Worm (Caenorhabditis elegans) whole organism, L2 larva: ENCODE results near the gene dkf-2.

Experiments
- F13H6.1 ChIP-seq: sonication (generic microtip); optimal IDR thresholded peaks from 2 replicates; lab custom pipeline; 2016; ENCODE audit warnings: missing genetic modification characterization, missing compliant biosample characterization
- ZK546.5 ChIP-seq: sonication (generic microtip); optimal IDR thresholded peaks from 2 replicates; lab custom pipeline; 2017; ENCODE audit warnings: missing biosample characterization, missing genetic modification characterization
- alr-1 ChIP-seq: fragments of 150-350 bp; optimal IDR thresholded peaks from 2 replicates; lab custom pipeline; 2014; ENCODE audit warnings: missing biosample characterization, missing genetic modification characterization
- aly-2 ChIP-seq: fragments of 150-350 bp; optimal IDR thresholded peaks from 2 replicates; lab custom pipeline; 2014; ENCODE audit warnings: missing biosample characterization, missing genetic modification characterization
- blmp-1 ChIP-seq: sonication (generic microtip); optimal IDR thresholded peaks from 2 replicates; lab custom pipeline; 2017; ENCODE audit warnings: missing genetic modification characterization, mild to moderate bottlenecking, missing compliant biosample characterization, antibody characterized with exemption, moderate library complexity; ENCODE audit not compliant: insufficient read depth
- ceh-16 ChIP-seq: fragments of 150-350 bp; optimal IDR thresholded peaks from 2 replicates; lab custom pipeline; 2014; ENCODE audit warnings: missing biosample characterization, missing genetic modification characterization
- ceh-82 ChIP-seq: fragments of 150-350 bp; optimal IDR thresholded peaks from 2 replicates; lab custom pipeline; 2014; ENCODE audit warnings: missing biosample characterization, missing genetic modification characterization
- crh-2 ChIP-seq: sonication (generic microtip); optimal IDR thresholded peaks from 2 replicates; lab custom pipeline; 2017; ENCODE audit warnings: missing biosample characterization, missing genetic modification characterization
- dmd-4 ChIP-seq: sonication (generic microtip); optimal IDR thresholded peaks from 2 replicates; lab custom pipeline; 2017; ENCODE audit warnings: missing biosample characterization, missing genetic modification characterization
- egl-27 ChIP-seq: sonication (generic microtip); optimal IDR thresholded peaks from 3 replicates; lab custom pipeline; 2017; ENCODE audit warnings: missing biosample characterization, missing genetic modification reagents, missing genetic modification characterization
- elt-3 ChIP-seq: sonication (generic microtip); optimal IDR thresholded peaks from 2 replicates; lab custom pipeline; 2017; ENCODE audit warnings: missing biosample characterization, missing genetic modification characterization
- fos-1 ChIP-seq: fragments of 150-350 bp; optimal IDR thresholded peaks from 2 replicates; lab custom pipeline; 2014; ENCODE audit warnings: missing biosample characterization, missing genetic modification characterization
- lin-13 ChIP-seq: fragments of 150-350 bp; optimal IDR thresholded peaks from 2 replicates; lab custom pipeline; 2014; ENCODE audit warnings: missing biosample characterization, missing genetic modification reagents, missing genetic modification characterization
- lin-39 ChIP-seq: fragments of 150-350 bp; optimal IDR thresholded peaks from 2 replicates; lab custom pipeline; 2014; ENCODE audit warnings: missing biosample characterization, missing genetic modification reagents, missing genetic modification characterization
- lsy-2 ChIP-seq, 2 experiments: fragments of 150-350 bp in 1 of 2; sonication (generic microtip) in 1 of 2; optimal IDR thresholded peaks; 2 replicates each; lab custom pipeline; 2014 to 2017; ENCODE audit warnings: missing biosample characterization in 2 of 2, missing genetic modification characterization in 2 of 2
- mab-5 ChIP-seq: fragments of 150-350 bp; optimal IDR thresholded peaks from 2 replicates; lab custom pipeline; 2014; ENCODE audit warnings: missing biosample characterization, missing genetic modification characterization
- mbf-1 ChIP-seq: sonication (generic microtip); optimal IDR thresholded peaks from 2 replicates; lab custom pipeline; 2017; ENCODE audit warnings: missing biosample characterization, missing genetic modification characterization
- mdl-1 ChIP-seq, 2 experiments: fragments of 150-350 bp in 1 of 2; sonication (generic microtip) in 1 of 2; optimal IDR thresholded peaks; 2 replicates each; lab custom pipeline; 2017; ENCODE audit warnings: missing biosample characterization in 2 of 2, missing genetic modification characterization in 2 of 2
- nhr-10 ChIP-seq: sonication (generic microtip); optimal IDR thresholded peaks from 2 replicates; lab custom pipeline; 2017; ENCODE audit warnings: missing biosample characterization, missing genetic modification characterization
- nhr-11 ChIP-seq: fragments of 150-350 bp; optimal IDR thresholded peaks from 2 replicates; lab custom pipeline; 2014; ENCODE audit warnings: missing biosample characterization, missing genetic modification characterization
- nhr-12 ChIP-seq: fragments of 150-350 bp; optimal IDR thresholded peaks from 2 replicates; lab custom pipeline; 2014; ENCODE audit warnings: missing biosample characterization, missing genetic modification characterization
- nhr-21 ChIP-seq: fragments of 150-350 bp; optimal IDR thresholded peaks from 2 replicates; lab custom pipeline; 2014; ENCODE audit warnings: missing biosample characterization, missing genetic modification characterization
- nhr-23 ChIP-seq: fragments of 150-350 bp; optimal IDR thresholded peaks from 2 replicates; lab custom pipeline; 2014; ENCODE audit warnings: missing biosample characterization, missing genetic modification reagents, missing genetic modification characterization
- nhr-25 ChIP-seq: fragments of 150-350 bp; sonication (generic microtip); optimal IDR thresholded peaks from 3 replicates; lab custom pipeline; 2014; ENCODE audit warnings: missing biosample characterization, missing genetic modification characterization
- nhr-77 ChIP-seq: fragments of 150-350 bp; optimal IDR thresholded peaks from 2 replicates; lab custom pipeline; 2014; ENCODE audit warnings: missing biosample characterization, missing genetic modification characterization
- peb-1 ChIP-seq: fragments of 150-350 bp; optimal IDR thresholded peaks from 2 replicates; lab custom pipeline; 2014; ENCODE audit warnings: missing biosample characterization, missing genetic modification characterization
- skn-1 ChIP-seq: sonication (generic microtip); optimal IDR thresholded peaks from 2 replicates; lab custom pipeline; 2017; ENCODE audit warnings: missing biosample characterization, missing genetic modification characterization
- sma-3 ChIP-seq: sonication (generic microtip); optimal IDR thresholded peaks from 2 replicates; lab custom pipeline; 2016; ENCODE audit warnings: missing genetic modification reagents, missing genetic modification characterization, missing compliant biosample characterization
- sma-9 ChIP-seq, 2 experiments: fragments of 150-350 bp in 1 of 2; sonication (generic microtip) in 1 of 2; optimal IDR thresholded peaks; 2 replicates each; lab custom pipeline; 2014 to 2016; ENCODE audit warnings: missing genetic modification characterization in 2 of 2, mild to moderate bottlenecking in 1 of 2, missing biosample characterization in 1 of 2, missing compliant biosample characterization in 1 of 2, missing genetic modification reagents in 1 of 2, moderate library complexity in 1 of 2
- snpc-4 ChIP-seq: fragments of 150-350 bp; optimal IDR thresholded peaks from 2 replicates; lab custom pipeline; 2014; ENCODE audit warnings: missing biosample characterization, missing genetic modification characterization
- unc-55 ChIP-seq: fragments of 150-350 bp; sonication (generic microtip); optimal IDR thresholded peaks from 3 replicates; lab custom pipeline; 2014; ENCODE audit warnings: missing biosample characterization, missing genetic modification reagents, missing genetic modification characterization
- unc-62 ChIP-seq: fragments of 150-350 bp; optimal IDR thresholded peaks from 2 replicates; lab custom pipeline; 2014; ENCODE audit warnings: missing biosample characterization, missing genetic modification reagents, missing genetic modification characterization
- zag-1 ChIP-seq: fragments of 150-350 bp; optimal IDR thresholded peaks from 2 replicates; lab custom pipeline; 2014; ENCODE audit warnings: missing biosample characterization, missing genetic modification characterization
- ztf-1 ChIP-seq: fragments of 200-800 bp; sonication (Bioruptor generic); conservative IDR thresholded peaks from 2 replicates; pipeline ENCODE4 v1.3.6; 2022; ENCODE audit warnings: missing genetic modification characterization, missing compliant biosample characterization
- ztf-4 ChIP-seq: fragments of 150-350 bp; optimal IDR thresholded peaks from 2 replicates; lab custom pipeline; 2014; ENCODE audit warnings: missing biosample characterization, missing genetic modification characterization

dkf-2 gene

DNA sequence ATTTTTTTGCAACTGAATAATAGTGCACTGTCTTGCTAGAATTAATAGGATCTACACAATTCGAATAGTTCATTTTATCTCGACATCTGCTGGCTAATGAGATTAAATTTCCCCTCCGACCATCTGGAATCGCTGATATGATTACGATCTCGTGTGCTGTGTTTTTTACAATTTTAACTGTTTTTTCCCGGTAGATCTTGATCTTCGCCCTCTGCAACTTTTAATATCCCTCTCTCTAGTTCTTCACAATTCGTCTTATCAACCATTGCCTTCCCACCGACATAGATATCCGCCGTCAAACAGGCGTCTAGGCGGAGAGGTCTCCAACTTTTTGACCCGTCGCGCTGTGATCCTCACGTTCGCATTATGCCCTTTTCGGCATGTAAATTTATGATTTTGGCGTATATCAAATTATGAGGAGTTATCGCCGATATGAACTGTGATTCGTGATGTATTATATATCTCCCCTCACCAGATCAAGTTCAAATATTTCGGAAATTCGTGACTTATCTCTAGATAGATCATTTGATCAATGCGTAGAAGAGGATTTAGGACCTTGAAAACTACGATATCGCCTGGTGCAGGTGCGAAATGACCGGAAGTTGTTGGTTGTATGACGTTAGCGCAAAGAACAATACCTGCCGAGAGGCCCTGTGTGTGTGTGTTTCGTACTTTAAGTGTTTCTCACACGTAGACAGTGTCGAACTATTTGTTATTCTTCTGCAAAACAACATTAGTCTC lies 31.3 kb downstream of the dkf-2 start (continued):
- TF ChIP-seq lin-39 (tag; lab: Kevin White, UChicago), result no peak
- no peak for TF ChIP-seq ztf-4 (tag; lab: Kevin White, UChicago)
- TF ChIP-seq nhr-23 (tag; lab: Kevin White, UChicago), result no peak
- no peak for TF ChIP-seq nhr-77
- TF ChIP-seq dmd-4 (tag; lab: Kevin White, UChicago), result no peak
- TF ChIP-seq mbf-1 (tag; lab: Kevin White, UChicago), result no peak
- no peak for TF ChIP-seq nhr-11
- TF ChIP-seq ceh-82 (tag; lab: Kevin White, UChicago), result no peak
- no peak for TF ChIP-seq unc-62 (GFP tag; lab: Kevin White, UChicago)
- no peak for TF ChIP-seq egl-27 (tag; lab: Kevin White, UChicago)
- TF ChIP-seq alr-1 (tag; lab: Kevin White, UChicago), result no peak
- TF ChIP-seq ZK546.5 (tag; lab: Kevin White, UChicago), result no peak
- TF ChIP-seq unc-55 (GFP tag; lab: Kevin White, UChicago), result no peak
- no peak for TF ChIP-seq zag-1
- peak; percentile 18 for TF ChIP-seq elt-3 (tag; lab: Kevin White, UChicago)
- TF ChIP-seq crh-2 (tag; lab: Kevin White, UChicago), result no peak
- TF ChIP-seq mab-5 (tag; lab: Kevin White, UChicago), result no peak
- no peak for TF ChIP-seq snpc-4 (tag; lab: Kevin White, UChicago)
- no peak for TF ChIP-seq ceh-16 (tag; lab: Kevin White, UChicago)
- no peak for TF ChIP-seq ztf-1 (GFP tag; lab: Robert Waterston, UW)
- TF ChIP-seq skn-1, result no peak
- TF ChIP-seq lsy-2 (tag; optimal IDR thresholded peaks at IDR 0.05; lab: Kevin White, UChicago), result no peak

DNA sequence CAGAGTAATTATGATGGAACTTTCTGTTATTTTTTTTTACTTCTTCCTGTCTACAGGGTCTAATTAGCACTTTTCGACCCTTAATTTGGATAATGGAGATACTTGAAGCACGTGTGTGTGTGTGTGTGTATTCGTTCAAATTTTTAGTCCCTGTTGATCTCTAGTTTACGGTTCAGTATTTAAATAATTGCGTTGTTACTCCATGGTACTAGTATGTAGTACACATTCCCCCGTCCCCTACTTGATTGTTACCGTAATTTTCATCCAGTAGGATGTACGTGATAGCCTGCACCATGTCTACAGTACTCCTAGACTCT lies 31.8 kb downstream of the dkf-2 start:
- no peak for TF ChIP-seq unc-55 (GFP tag; lab: Kevin White, UChicago)
- TF ChIP-seq lin-13, result no peak
- TF ChIP-seq nhr-10, result no peak

DNA sequence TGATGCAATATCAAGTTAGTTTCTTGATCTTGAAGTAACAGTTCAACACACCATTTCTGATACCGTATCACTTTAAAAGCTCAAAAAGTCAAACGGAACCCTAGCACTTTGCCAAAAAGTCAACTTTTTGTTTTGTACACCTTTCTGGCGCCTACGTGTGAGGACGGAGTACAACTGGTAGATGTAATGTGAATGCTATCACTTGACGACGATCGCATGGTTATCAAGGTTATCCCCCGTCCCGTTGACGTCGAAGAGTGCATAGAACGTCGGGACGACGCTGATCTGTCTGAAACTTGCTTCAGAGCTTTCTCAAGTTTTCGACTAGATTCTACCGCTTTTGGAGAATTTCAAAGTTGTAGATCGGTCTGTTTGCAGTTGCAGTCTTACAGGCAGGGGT lies 32.5 kb downstream of the dkf-2 start:
- TF ChIP-seq blmp-1 (peak; percentile 11), sma-9 (GFP tag; optimal IDR thresholded peaks at IDR 0.05; lab: Kevin White, UChicago) (peak; percentile 19), sma-9 (tag; optimal IDR thresholded peaks at IDR 0.05; lab: Kevin White, UChicago) (no peak), aly-2 (tag; lab: Kevin White, UChicago) (no peak)
- TF ChIP-seq, all 48 proteins: peak for 2

DNA sequence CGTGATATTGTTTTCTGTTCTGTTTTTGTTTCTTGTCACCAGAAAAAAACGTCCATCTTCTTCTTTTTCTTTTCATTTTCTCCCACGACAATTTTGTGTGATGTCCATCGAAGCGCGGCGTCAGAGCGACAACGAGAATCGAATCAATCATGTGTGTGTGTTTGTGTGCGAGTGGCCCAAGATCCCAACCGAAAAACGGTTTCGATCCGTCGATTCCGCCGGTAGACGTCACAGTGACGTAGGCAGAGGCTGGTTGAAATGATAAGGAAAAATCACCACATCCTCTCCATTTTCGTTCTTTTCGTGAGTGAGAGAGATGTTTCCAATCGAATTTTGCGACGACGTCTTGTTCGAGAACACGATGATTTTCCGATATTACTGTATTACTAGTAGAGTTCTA lies 33.1 kb downstream of the dkf-2 start:
- TF ChIP-seq ZK546.5 (tag; lab: Kevin White, UChicago) (no peak), nhr-77 (no peak), nhr-21 (peak; percentile 41), sma-3 (GFP tag; lab: Kevin White, UChicago) (peak; percentile 27), fos-1 (tag; lab: Kevin White, UChicago) (no peak), sma-9 (GFP tag; optimal IDR thresholded peaks at IDR 0.05; lab: Kevin White, UChicago) (peak; percentile 41), sma-9 (tag; optimal IDR thresholded peaks at IDR 0.05; lab: Kevin White, UChicago) (no peak)
- TF ChIP-seq, all 48 proteins: peak for 3

DNA sequence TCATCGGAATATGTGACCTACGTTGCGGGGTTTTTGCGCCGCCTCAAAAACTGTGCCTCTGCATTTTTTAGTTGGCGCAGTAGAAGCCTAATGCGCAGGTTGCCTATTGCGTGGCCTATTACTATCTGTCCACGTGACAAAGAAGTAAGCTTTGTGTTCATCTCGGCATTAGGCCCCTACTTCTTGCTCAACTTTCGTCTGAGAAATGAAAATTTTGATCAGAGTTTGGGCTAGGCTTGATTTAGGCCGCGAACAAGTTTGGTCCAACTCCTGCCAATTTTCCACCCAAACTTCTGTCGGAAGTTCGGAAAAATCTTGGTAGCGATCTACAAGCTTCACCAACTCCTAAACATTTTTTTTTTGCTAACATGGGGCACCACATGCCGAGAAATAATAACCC lies 34.6 kb downstream of the dkf-2 start:
- TF ChIP-seq lin-13 (no peak), mab-5 (tag; lab: Kevin White, UChicago) (no peak), nhr-23 (tag; lab: Kevin White, UChicago) (no peak), sma-3 (GFP tag; lab: Kevin White, UChicago) (no peak), peb-1 (no peak), dmd-4 (tag; lab: Kevin White, UChicago) (no peak), mbf-1 (tag; lab: Kevin White, UChicago) (no peak), zag-1 (no peak), nhr-25 (tag; lab: Kevin White, UChicago) (no peak), nhr-12 (tag; lab: Kevin White, UChicago) (no peak), crh-2 (tag; lab: Kevin White, UChicago) (no peak), F13H6.1 (tag; lab: Kevin White, UChicago) (no peak), ztf-1 (GFP tag; lab: Robert Waterston, UW) (no peak), snpc-4 (tag; lab: Kevin White, UChicago) (no peak), nhr-77 (no peak), mdl-1 (tag; optimal IDR thresholded peaks at IDR 0.05; lab: Kevin White, UChicago) (no peak), ceh-82 (tag; lab: Kevin White, UChicago) (no peak), aly-2 (tag; lab: Kevin White, UChicago) (no peak)
